Worm (Caenorhabditis elegans): Measurements from ENCODE around the gene lgc-25.

ce11 chrX:14179488-14179887 is 18.0 kb upstream of the lgc-25 start:
- TF ChIP-seq snpc-4 (tag; optimal IDR thresholded peaks at IDR 0.05) = no peak
- TF ChIP-seq ces-1 (GFP tag; optimal IDR thresholded peaks at IDR 0.05) = no peak
